Worm (Caenorhabditis elegans): ENCODE results near the gene srp-1.

The srp-1 gene

ce11 chrV:752679-753333 lies at the start of gene srp-1, which contains the start of gene str-262:
srp-1 (plus strand) TSS chrV:753283.
str-262 (minus strand) TSS chrV:752779.
- TF ChIP-seq egl-27 (tag; optimal IDR thresholded peaks at IDR 0.05): no peak
- no peak for TF ChIP-seq F13H6.1 (tag; optimal IDR thresholded peaks at IDR 0.05)
- no peak for TF ChIP-seq nhr-23 (tag; optimal IDR thresholded peaks at IDR 0.05)
- TF ChIP-seq nhr-77 (tag; optimal IDR thresholded peaks at IDR 0.05): no peak
- no peak for TF ChIP-seq ceh-82 (tag; optimal IDR thresholded peaks at IDR 0.05)
- TF ChIP-seq alr-1 (tag; optimal IDR thresholded peaks at IDR 0.05): no peak
- TF ChIP-seq elt-1 (tag; optimal IDR thresholded peaks at IDR 0.05): no peak

DNA sequence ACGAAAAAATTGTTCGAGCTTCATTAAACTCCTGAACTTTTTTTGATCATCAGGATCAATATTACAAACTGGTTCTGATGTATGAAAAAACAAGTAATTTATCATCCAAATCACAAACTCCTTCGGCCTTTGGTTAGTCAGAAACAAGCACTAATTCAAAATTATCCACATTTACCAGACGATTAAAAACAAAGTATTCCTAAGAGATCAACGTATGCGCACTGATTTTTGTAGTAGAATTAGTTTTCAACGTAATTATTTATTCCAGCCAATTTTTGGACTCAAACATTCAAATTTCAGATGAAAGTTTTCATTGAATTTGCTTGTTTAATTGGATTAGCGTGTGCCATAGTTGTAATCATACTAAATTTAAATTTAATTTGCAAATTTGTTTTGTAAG lies 46.2 kb upstream of the srp-1 start, which contains the start of gene srbc-38:
TSS of gene srbc-38 (plus strand) at position 301 of the 400 bp plus-strand sequence.
- TF ChIP-seq snpc-4 (tag; optimal IDR thresholded peaks at IDR 0.05): no peak

ce11 chrV:708808-709207 lies 44.3 kb upstream of the srp-1 start, which contains the start of gene srbc-39:
srbc-39 (plus strand) TSS chrV:709108.
- TF ChIP-seq elt-1 (tag; optimal IDR thresholded peaks at IDR 0.05): no peak
- no peak for TF ChIP-seq aly-2 (tag; optimal IDR thresholded peaks at IDR 0.05)
- no peak for TF ChIP-seq lin-13 (GFP tag; optimal IDR thresholded peaks at IDR 0.05)
- TF ChIP-seq nhr-12 (tag; optimal IDR thresholded peaks at IDR 0.05): no peak

ce11 chrV:712882-713281 lies 40.2 kb upstream of the srp-1 start, which contains the start of gene cyp-33C11:
cyp-33C11 (minus strand) TSS chrV:712982.
- TF ChIP-seq nhr-129 (tag; optimal IDR thresholded peaks at IDR 0.05): no peak
- TF ChIP-seq nhr-12 (tag; optimal IDR thresholded peaks at IDR 0.05): no peak
- no peak for TF ChIP-seq unc-62 (GFP tag; optimal IDR thresholded peaks at IDR 0.05)
- no peak for TF ChIP-seq nhr-25 (tag; optimal IDR thresholded peaks at IDR 0.05)
- no peak for TF ChIP-seq lin-13 (GFP tag; optimal IDR thresholded peaks at IDR 0.05)
- no peak for TF ChIP-seq nhr-237 (tag; optimal IDR thresholded peaks at IDR 0.05)
- no peak for TF ChIP-seq nhr-23 (tag; optimal IDR thresholded peaks at IDR 0.05)
- no peak for TF ChIP-seq nhr-10 (tag; optimal IDR thresholded peaks at IDR 0.05)
- no peak for TF ChIP-seq elt-1 (tag; optimal IDR thresholded peaks at IDR 0.05)
- no peak for TF ChIP-seq nhr-77 (tag; optimal IDR thresholded peaks at IDR 0.05)
- no peak for TF ChIP-seq mdl-1 (tag; optimal IDR thresholded peaks at IDR 0.05)
- TF ChIP-seq dmd-4 (tag; optimal IDR thresholded peaks at IDR 0.05): no peak
- TF ChIP-seq ztf-4 (tag; optimal IDR thresholded peaks at IDR 0.05): no peak
- TF ChIP-seq sma-3 (GFP tag; optimal IDR thresholded peaks at IDR 0.05): no peak
- no peak for TF ChIP-seq snpc-4 (tag; optimal IDR thresholded peaks at IDR 0.05)
- no peak for TF ChIP-seq unc-55 (GFP tag; optimal IDR thresholded peaks at IDR 0.05)
- no peak for TF ChIP-seq crh-2 (tag; optimal IDR thresholded peaks at IDR 0.05)
- no peak for TF ChIP-seq fos-1 (tag; optimal IDR thresholded peaks at IDR 0.05)

- TF ChIP-seq nhr-129 (tag; optimal IDR thresholded peaks at IDR 0.05) (no peak), mdl-1 (tag; optimal IDR thresholded peaks at IDR 0.05) (no peak), nhr-237 (tag; optimal IDR thresholded peaks at IDR 0.05) (no peak), F13H6.1 (tag; optimal IDR thresholded peaks at IDR 0.05) (no peak), skn-1 (tag; optimal IDR thresholded peaks at IDR 0.05) (no peak), nhr-6 (tag; optimal IDR thresholded peaks at IDR 0.05) (no peak), alr-1 (tag; optimal IDR thresholded peaks at IDR 0.05) (no peak), egl-27 (tag; optimal IDR thresholded peaks at IDR 0.05) (no peak), lin-39 (tag; optimal IDR thresholded peaks at IDR 0.05) (no peak), elt-3 (tag; optimal IDR thresholded peaks at IDR 0.05) (no peak), nhr-77 (tag; optimal IDR thresholded peaks at IDR 0.05) (no peak), peb-1 (tag; optimal IDR thresholded peaks at IDR 0.05) (no peak), elt-1 (tag; optimal IDR thresholded peaks at IDR 0.05) (no peak)
Observed at ce11 chrV:719731-720130, 33.4 kb upstream of the srp-1 start, which contains the start of gene srbc-40. srbc-40 (minus strand) TSS chrV:719831.

DNA sequence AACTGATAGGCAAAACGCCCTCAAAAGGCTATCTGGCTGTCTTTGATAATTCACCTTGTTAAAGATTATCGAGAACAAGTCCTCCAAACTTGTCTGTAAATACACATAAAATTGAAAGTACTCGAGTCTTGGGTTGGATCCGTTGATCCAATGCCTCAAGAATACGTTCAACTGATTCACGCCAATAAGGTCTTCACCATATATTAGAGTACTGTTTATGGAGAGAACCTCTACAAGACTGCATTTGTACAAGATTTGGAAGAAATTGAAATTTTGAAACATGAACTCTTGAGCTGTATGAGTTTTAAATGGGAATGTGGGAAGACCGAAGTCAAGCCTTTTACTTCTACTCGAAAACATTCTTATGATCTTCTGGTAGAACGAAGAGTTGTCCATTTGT lies 30.2 kb upstream of the srp-1 start:
- TF ChIP-seq ceh-82 (tag; optimal IDR thresholded peaks at IDR 0.05) (no peak), aly-2 (tag; optimal IDR thresholded peaks at IDR 0.05) (no peak), sma-3 (GFP tag; optimal IDR thresholded peaks at IDR 0.05) (no peak), snpc-4 (tag; optimal IDR thresholded peaks at IDR 0.05) (no peak), nhr-6 (tag; optimal IDR thresholded peaks at IDR 0.05) (no peak), C34F6.9 (tag; optimal IDR thresholded peaks at IDR 0.05) (no peak), gmeb-1 (tag; optimal IDR thresholded peaks at IDR 0.05) (no peak)

All from whole organism, L2 larva.